Fruit fly (Drosophila melanogaster) whole organism, prepupa: Measurements from ENCODE around the gene CG17834.

Source experiments
- CG10631 ChIP-seq: fragments of 200-800 bp; sonication (Bioruptor generic); optimal IDR thresholded peaks from 2 replicates; lab custom pipeline; 2016; ENCODE audit warnings: missing biosample characterization, missing genetic modification characterization
- CG11294 ChIP-seq: fragments of 200-800 bp; sonication (Bioruptor generic); IDR thresholded peaks from 2 replicates; pipeline ENCODE4 v1.3.6; 2022; ENCODE audit warnings: missing biosample characterization, missing genetic modification characterization
- CG15336 ChIP-seq: fragments of 200-800 bp; sonication (Bioruptor generic); IDR thresholded peaks from 2 replicates; pipeline ENCODE4 v1.3.6; 2022; ENCODE audit warnings: missing biosample characterization, missing genetic modification characterization
- CG1621 ChIP-seq: fragments of 200-800 bp; sonication (Bioruptor generic); optimal IDR thresholded peaks from 3 replicates; lab custom pipeline; 2018; ENCODE audit warnings: missing biosample characterization, mild to moderate bottlenecking, missing genetic modification characterization
- CG3032 ChIP-seq: fragments of 200-800 bp; optimal IDR thresholded peaks from 2 replicates; lab custom pipeline; 2019; ENCODE audit warnings: missing biosample characterization, mild to moderate bottlenecking, missing genetic modification characterization, moderate library complexity
- CG31627 ChIP-seq: fragments of 200-800 bp; sonication (Bioruptor generic); optimal IDR thresholded peaks from 3 replicates; lab custom pipeline; 2016; ENCODE audit warnings: missing biosample characterization, missing genetic modification characterization
- CG32006 ChIP-seq: fragments of 200-800 bp; sonication (Bioruptor generic); optimal IDR thresholded peaks from 3 replicates; lab custom pipeline; 2017; ENCODE audit warnings: missing biosample characterization, mild to moderate bottlenecking, missing genetic modification characterization
- CG4318 ChIP-seq: fragments of 200-800 bp; sonication (Bioruptor generic); optimal IDR thresholded peaks from 3 replicates; lab custom pipeline; 2017; ENCODE audit warnings: missing biosample characterization, mild to moderate bottlenecking, missing genetic modification characterization
- CG6163 ChIP-seq: fragments of 200-800 bp; sonication (Bioruptor generic); IDR thresholded peaks from 3 replicates; pipeline ENCODE4 v1.3.6; 2022; ENCODE audit warnings: missing biosample characterization, missing genetic modification characterization
- CG6854 ChIP-seq: fragments of 200-800 bp; sonication (Bioruptor generic); optimal IDR thresholded peaks from 2 replicates; lab custom pipeline; 2017; ENCODE audit warnings: missing biosample characterization, mild to moderate bottlenecking, missing genetic modification characterization
- CG7368 ChIP-seq: fragments of 200-800 bp; sonication (Bioruptor generic); optimal IDR thresholded peaks from 3 replicates; lab custom pipeline; 2016; ENCODE audit warnings: missing biosample characterization, missing genetic modification characterization
- CG8119 ChIP-seq: fragments of 200-800 bp; sonication (Bioruptor generic); IDR thresholded peaks from 3 replicates; pipeline ENCODE4 v1.3.6; 2022; ENCODE audit warnings: missing biosample characterization, missing genetic modification characterization
- CG8319 ChIP-seq: fragments of 200-800 bp; sonication (Bioruptor generic); optimal IDR thresholded peaks from 3 replicates; lab custom pipeline; 2016; ENCODE audit warnings: missing biosample characterization, missing genetic modification characterization
- CG9139 ChIP-seq: fragments of 200-800 bp; sonication (Bioruptor generic); optimal IDR thresholded peaks from 3 replicates; lab custom pipeline; 2017; ENCODE audit warnings: missing biosample characterization, mild to moderate bottlenecking, missing genetic modification characterization
- Eip75B ChIP-seq: fragments of 200-800 bp; sonication (Bioruptor generic); optimal IDR thresholded peaks from 3 replicates; lab custom pipeline; 2016; ENCODE audit warnings: missing biosample characterization, missing genetic modification characterization
- Eip78C ChIP-seq: fragments of 200-800 bp; sonication (Bioruptor generic); peaks from one replicate; lab custom pipeline; 2016; ENCODE audit warnings: missing biosample characterization, missing genetic modification characterization
- Eip93F ChIP-seq: fragments of 200-800 bp; sonication (Bioruptor generic); optimal IDR thresholded peaks from 2 replicates; lab custom pipeline; 2016; ENCODE audit warnings: missing biosample characterization, mild to moderate bottlenecking, missing genetic modification characterization
- Ets21C ChIP-seq: fragments of 200-800 bp; sonication (Bioruptor generic); optimal IDR thresholded peaks from 3 replicates; lab custom pipeline; 2016; ENCODE audit warnings: missing biosample characterization, missing genetic modification characterization
- Ets96B ChIP-seq: fragments of 200-800 bp; optimal IDR thresholded peaks from 2 replicates; lab custom pipeline; 2019; ENCODE audit warnings: missing biosample characterization, mild to moderate bottlenecking, missing genetic modification characterization, moderate library complexity
- Gug ChIP-seq: fragments of 200-800 bp; sonication (Bioruptor generic); IDR thresholded peaks from 2 replicates; pipeline ENCODE4 v1.3.6; 2022; ENCODE audit warnings: missing biosample characterization, missing genetic modification characterization
- Hr38 ChIP-seq: sonication (Bioruptor generic); optimal IDR thresholded peaks from 2 replicates; lab custom pipeline; 2016; ENCODE audit warnings: missing biosample characterization, missing genetic modification characterization
- Hr4 ChIP-seq: fragments of 200-800 bp; sonication (Bioruptor generic); optimal IDR thresholded peaks from 3 replicates; lab custom pipeline; 2016; ENCODE audit warnings: missing biosample characterization, missing genetic modification characterization
- OdsH ChIP-seq: fragments of 200-800 bp; sonication (Bioruptor generic); optimal IDR thresholded peaks from 3 replicates; lab custom pipeline; 2016; ENCODE audit warnings: missing biosample characterization, missing genetic modification characterization
- Sox102F ChIP-seq: fragments of 200-800 bp; sonication (Bioruptor generic); optimal IDR thresholded peaks from 2 replicates; lab custom pipeline; 2016; ENCODE audit warnings: missing biosample characterization, mild to moderate bottlenecking, missing genetic modification characterization
- Sox14 ChIP-seq: fragments of 200-800 bp; sonication (Bioruptor generic); optimal IDR thresholded peaks from 3 replicates; lab custom pipeline; 2016; ENCODE audit warnings: missing biosample characterization, missing genetic modification characterization
- achi ChIP-seq: fragments of 200-800 bp; sonication (Bioruptor generic); optimal IDR thresholded peaks from 3 replicates; lab custom pipeline; 2016; ENCODE audit warnings: missing biosample characterization, missing genetic modification characterization
- acj6 ChIP-seq: fragments of 200-800 bp; sonication (Bioruptor generic); optimal IDR thresholded peaks from 3 replicates; lab custom pipeline; 2016; ENCODE audit warnings: missing biosample characterization, missing genetic modification characterization
- eg ChIP-seq: fragments of 200-800 bp; sonication (Bioruptor generic); IDR thresholded peaks from 3 replicates; pipeline ENCODE4 v1.3.6; 2022; ENCODE audit warnings: missing biosample characterization, missing genetic modification characterization
- esn ChIP-seq: fragments of 200-800 bp; sonication (Bioruptor generic); optimal IDR thresholded peaks from 2 replicates; lab custom pipeline; 2016; ENCODE audit warnings: missing biosample characterization, mild to moderate bottlenecking, missing genetic modification characterization, moderate library complexity
- fd85E ChIP-seq: fragments of 200-800 bp; sonication (Bioruptor generic); optimal IDR thresholded peaks from 3 replicates; lab custom pipeline; 2016; ENCODE audit warnings: missing biosample characterization, missing genetic modification characterization
- fkh ChIP-seq: fragments of 200-800 bp; sonication (Bioruptor generic); optimal IDR thresholded peaks from 3 replicates; lab custom pipeline; 2017; ENCODE audit warnings: missing biosample characterization, mild to moderate bottlenecking, missing genetic modification characterization, moderate library complexity
- net ChIP-seq: fragments of 200-800 bp; sonication (Bioruptor generic); optimal IDR thresholded peaks from 3 replicates; lab custom pipeline; 2016; ENCODE audit warnings: missing biosample characterization, missing genetic modification characterization
- pdm3 ChIP-seq: fragments of 200-800 bp; sonication (Bioruptor generic); optimal IDR thresholded peaks from 3 replicates; lab custom pipeline; 2016; ENCODE audit warnings: missing biosample characterization, missing genetic modification characterization
- salr ChIP-seq, 2 experiments: fragments of 200-800 bp; sonication (Bioruptor generic); optimal IDR thresholded peaks; 3 replicates each; lab custom pipeline; 2016 to 2018; ENCODE audit warnings: missing biosample characterization in 2 of 2, missing genetic modification characterization in 2 of 2, mild to moderate bottlenecking in 1 of 2
- ss ChIP-seq, 2 experiments: fragments of 200-800 bp; sonication (Bioruptor generic); optimal IDR thresholded peaks; 2 replicates in 1 of 2; 3 replicates in 1 of 2; lab custom pipeline; 2017 to 2018; ENCODE audit warnings: mild to moderate bottlenecking in 2 of 2, missing biosample characterization in 2 of 2, missing genetic modification characterization in 2 of 2, moderate library complexity in 1 of 2
- svp ChIP-seq: fragments of 200-800 bp; sonication (Bioruptor generic); peaks from one replicate; lab custom pipeline; 2016; ENCODE audit warnings: missing biosample characterization, missing genetic modification characterization
- topi ChIP-seq: fragments of 200-800 bp; sonication (Bioruptor generic); optimal IDR thresholded peaks from 3 replicates; lab custom pipeline; 2016; ENCODE audit warnings: missing biosample characterization, missing genetic modification characterization
- vri ChIP-seq: fragments of 200-800 bp; sonication (Bioruptor generic); optimal IDR thresholded peaks from 3 replicates; lab custom pipeline; 2016; ENCODE audit warnings: missing biosample characterization, mild to moderate bottlenecking, missing genetic modification characterization

CG17834 gene

DNA sequence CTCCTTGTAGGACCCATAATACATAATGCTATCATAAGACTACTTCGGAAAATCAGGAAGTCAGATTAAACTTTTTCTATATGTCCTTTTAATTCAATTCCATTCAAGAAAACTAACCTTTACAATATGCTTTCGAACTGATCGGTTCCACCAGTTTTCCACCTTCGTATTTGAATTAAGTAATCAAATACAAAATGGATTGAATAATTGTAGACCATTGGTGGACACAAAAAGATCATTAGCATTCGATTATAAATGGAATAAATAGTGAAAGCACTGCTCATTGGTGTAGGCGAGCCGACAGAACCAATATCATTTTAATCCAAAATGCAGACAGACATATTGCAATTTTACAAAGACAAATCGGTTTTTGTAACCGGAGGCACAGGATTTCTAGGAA lies 9.6 kb upstream of the CG17834 start, which contains the start of gene Sgp:
Gene Sgp, plus strand, starts transcription at position 301 of the 400 bp plus-strand sequence.
- no peak for TF ChIP-seq CG8319
- TF ChIP-seq CG11294 (GFP tag; lab: Robert Waterston, UW) = no peak
- TF ChIP-seq CG3032 = no peak
- TF ChIP-seq OdsH = no peak
- no peak for TF ChIP-seq Eip75B
- TF ChIP-seq CG8119 = no peak
- no peak for TF ChIP-seq pdm3 (GFP tag; lab: Kevin White, UChicago)
- no peak for TF ChIP-seq Hr38 (GFP tag; lab: Kevin White, UChicago)
- TF ChIP-seq esn (GFP tag; lab: Kevin White, UChicago) = no peak
- no peak for TF ChIP-seq Eip93F (GFP tag; lab: Kevin White, UChicago)
- TF ChIP-seq ss (GFP tag; optimal IDR thresholded peaks at IDR 0.05; lab: Kevin White, UChicago) = no peak
- no peak for TF ChIP-seq CG9139 (GFP tag; lab: Kevin White, UChicago)
- TF ChIP-seq topi = no peak
- TF ChIP-seq achi = no peak
- no peak for TF ChIP-seq Ets96B (tag; lab: Kevin White, UChicago)
- no peak for TF ChIP-seq CG10631 (GFP tag; lab: Kevin White, UChicago)
- TF ChIP-seq fd85E (GFP tag; lab: Kevin White, UChicago) = no peak
- no peak for TF ChIP-seq acj6
- TF ChIP-seq, all 60 proteins: peak for 0

DNA sequence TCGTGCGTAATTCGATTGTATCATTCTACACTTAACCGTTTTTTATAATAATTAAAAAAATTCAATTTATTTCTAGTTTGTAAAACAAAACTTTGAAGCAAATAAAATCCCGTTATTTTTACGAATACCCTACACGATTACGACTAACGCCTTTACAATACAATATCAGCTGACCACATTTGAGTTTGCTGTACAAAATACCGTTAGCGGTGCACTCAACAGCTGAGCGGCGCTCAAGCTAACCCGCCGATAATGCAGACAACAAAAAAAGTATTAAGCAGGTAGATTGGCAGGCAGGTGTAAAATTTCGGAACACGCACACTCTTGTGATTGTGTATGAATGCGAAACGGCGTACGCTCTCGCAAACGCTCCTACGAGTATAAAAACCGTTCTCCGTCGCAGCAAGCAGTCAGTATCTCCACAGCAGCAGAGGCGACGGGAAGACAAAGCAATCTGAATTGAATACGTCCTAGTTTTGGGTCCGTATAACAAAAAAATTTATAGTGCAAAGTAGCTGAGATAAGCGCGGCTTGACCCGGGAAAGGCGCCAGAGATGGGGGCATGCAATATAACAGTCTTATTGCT lies 7.1 kb upstream of the CG17834 start, which contains the start of gene Acer:
Gene Acer, plus strand, starts transcription at position 210 of the 586 bp plus-strand sequence.
- TF ChIP-seq Hr4 (peak; percentile 6), Eip78C (peak; percentile 55), CG1621 (tag; lab: Kevin White, UChicago) (peak; percentile 22), svp (peak; percentile 86), topi (no peak), CG6854 (peak; percentile 12), CG6163 (GFP tag; lab: Robert Waterston, UW) (peak; percentile 41; the same call in 1 of the 3 replicates), esn (GFP tag; lab: Kevin White, UChicago) (peak; percentile 26), CG7368 (GFP tag; lab: Kevin White, UChicago) (no peak), Sox102F (no peak), eg (GFP tag; lab: Robert Waterston, UW) (no peak), Sox14 (GFP tag; lab: Kevin White, UChicago) (peak; percentile 16), acj6 (no peak), CG15336 (GFP tag; lab: Robert Waterston, UW) (peak; percentile 51)
- TF ChIP-seq, all 60 proteins: peak for 9

DNA sequence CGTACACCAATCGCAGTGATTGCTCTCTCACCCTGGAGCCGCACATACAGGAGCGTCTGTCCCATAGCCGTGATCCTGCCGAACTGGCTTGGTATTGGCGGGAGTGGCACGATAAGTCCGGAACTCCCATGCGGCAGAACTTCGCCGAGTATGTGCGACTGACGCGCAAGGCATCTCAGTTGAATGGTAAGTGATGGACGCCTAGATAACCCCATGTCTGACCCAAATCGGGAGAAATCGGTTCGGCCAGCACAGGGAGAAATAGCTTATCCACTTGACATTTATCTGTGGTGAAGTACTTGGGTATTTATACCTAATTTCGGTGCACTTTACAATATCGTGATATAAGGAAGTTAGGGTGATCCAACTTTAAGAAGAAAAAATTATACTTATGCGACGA lies 6.2 kb upstream of the CG17834 start:
- no peak for TF ChIP-seq CG31627
- peak; percentile 94 for TF ChIP-seq svp
- no peak for TF ChIP-seq Gug (GFP tag; lab: Robert Waterston, UW)
- TF ChIP-seq net (GFP tag; lab: Kevin White, UChicago) = no peak

DNA sequence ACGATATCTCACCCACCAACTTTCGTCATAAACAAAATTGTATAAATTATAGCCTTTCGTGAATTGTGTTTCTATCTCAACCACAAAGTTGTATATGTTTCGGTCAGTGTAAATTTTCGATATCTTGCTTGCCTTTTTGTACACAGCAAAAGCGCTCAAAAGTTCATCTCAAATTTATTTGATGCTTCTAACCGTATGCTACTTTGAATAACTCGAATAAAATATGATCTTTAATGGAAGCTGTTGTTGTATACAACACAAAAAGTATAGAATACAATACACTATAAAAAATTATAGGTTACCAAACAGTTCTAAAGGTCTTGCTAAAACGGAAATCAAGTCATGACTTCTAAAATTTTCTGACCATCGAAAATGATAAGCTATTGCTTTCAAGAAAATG lies 3.9 kb upstream of the CG17834 start:
- no peak for TF ChIP-seq salr (GFP tag; optimal IDR thresholded peaks at IDR 0.05; lab: Kevin White, UChicago)
- no peak for TF ChIP-seq CG9139 (GFP tag; lab: Kevin White, UChicago)
- TF ChIP-seq CG15336 (GFP tag; lab: Robert Waterston, UW) = no peak
- no peak for TF ChIP-seq Ets21C (GFP tag; lab: Kevin White, UChicago)
- no peak for TF ChIP-seq CG32006 (GFP tag; lab: Kevin White, UChicago)
- TF ChIP-seq net (GFP tag; lab: Kevin White, UChicago) = no peak
- no peak for TF ChIP-seq vri (GFP tag; lab: Kevin White, UChicago)
- TF ChIP-seq svp = no peak
- TF ChIP-seq eg (GFP tag; lab: Robert Waterston, UW) = no peak
- no peak for TF ChIP-seq fkh (GFP tag; lab: Kevin White, UChicago)
- TF ChIP-seq fd85E (GFP tag; lab: Kevin White, UChicago) = no peak
- TF ChIP-seq acj6 = no peak
- TF ChIP-seq pdm3 (GFP tag; lab: Kevin White, UChicago) = no peak
- TF ChIP-seq CG4318 (GFP tag; lab: Kevin White, UChicago) = no peak
- TF ChIP-seq CG11294 (GFP tag; lab: Robert Waterston, UW) = no peak
